Worm (Caenorhabditis elegans) whole organism, midembryonic: ENCODE results near the gene scl-14.

Experiments
- flt-1 ChIP-seq: fragments of 200-800 bp; sonication (Bioruptor generic); IDR thresholded peaks from 2 replicates; pipeline ENCODE4 v1.3.6; 2022; ENCODE audit warnings: missing genetic modification characterization, missing compliant biosample characterization
- klf-2 ChIP-seq: fragments of 200-800 bp; sonication (Bioruptor generic); conservative IDR thresholded peaks from 2 replicates; pipeline ENCODE4 v1.3.6; 2022; ENCODE audit warnings: missing genetic modification reagents, missing genetic modification characterization, missing compliant biosample characterization

- TF ChIP-seq flt-1 (GFP tag; lab: Robert Waterston, UW) = no peak
- no peak for TF ChIP-seq klf-2 (GFP tag; lab: Robert Waterston, UW)
These were observed 38.8 kb downstream of the scl-14 start, which contains the start of gene ced-3 for ce11 chrIV:13204037-13204436.
